Worm (Caenorhabditis elegans): Measurements from ENCODE around the gene sel-8.

Gene sel-8

DNA sequence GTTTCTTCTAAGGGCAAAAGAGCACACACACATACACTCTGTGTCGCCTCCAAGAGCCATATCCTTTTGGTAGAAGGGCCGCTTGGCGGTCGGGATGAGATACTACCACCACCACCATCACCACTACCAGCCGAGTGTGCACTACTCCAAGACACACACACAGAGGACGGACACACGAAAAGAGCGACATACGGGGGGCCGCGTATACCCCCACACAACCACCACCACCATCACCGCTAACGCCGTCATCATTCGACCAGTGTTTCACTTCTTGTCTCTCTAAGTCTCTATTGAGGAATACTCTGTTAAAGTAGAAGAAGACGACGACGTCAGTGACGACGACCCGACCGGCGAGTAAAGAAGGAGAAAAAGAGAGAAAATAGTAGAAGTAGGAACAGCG lies 6.3 kb downstream of the sel-8 start:
- peak; percentile 12 for TF ChIP-seq rnt-1 (tag; optimal IDR thresholded peaks at IDR 0.05)
- no peak for TF ChIP-seq fos-1 (tag; optimal IDR thresholded peaks at IDR 0.05)
- TF ChIP-seq mdl-1 (tag; optimal IDR thresholded peaks at IDR 0.05): no peak
- TF ChIP-seq nhr-90 (tag; optimal IDR thresholded peaks at IDR 0.05; ENCODE audit: poor library complexity): no peak
- peak; percentile 23 for TF ChIP-seq skn-1 (tag; optimal IDR thresholded peaks at IDR 0.05)
- no peak for TF ChIP-seq nhr-28 (tag; optimal IDR thresholded peaks at IDR 0.05)
- TF ChIP-seq snu-23 (GFP tag; optimal IDR thresholded peaks at IDR 0.05): peak; percentile 28
- no peak for TF ChIP-seq C04F5.9 (tag; optimal IDR thresholded peaks at IDR 0.05)
- TF ChIP-seq efl-1 (optimal IDR thresholded peaks at IDR 0.05): no peak
- no peak for TF ChIP-seq efl-1 (GFP tag; optimal IDR thresholded peaks at IDR 0.05 in 1 of 2)
- TF ChIP-seq C16A3.4 (tag; optimal IDR thresholded peaks at IDR 0.05): no peak
- no peak for TF ChIP-seq nhr-84 (tag; optimal IDR thresholded peaks at IDR 0.05)
- no peak for TF ChIP-seq lin-39 (tag; optimal IDR thresholded peaks at IDR 0.05)
- TF ChIP-seq F16B12.6 (tag; optimal IDR thresholded peaks at IDR 0.05): no peak
- no peak for TF ChIP-seq hlh-17 (GFP tag; optimal IDR thresholded peaks at IDR 0.05; ENCODE audit: borderline replicate concordance)
- no peak for TF ChIP-seq pag-3 (tag; optimal IDR thresholded peaks at IDR 0.05; ENCODE audit: borderline replicate concordance, insufficient read depth)
- peak; percentile 49 for TF ChIP-seq nhr-47 (tag; optimal IDR thresholded peaks at IDR 0.05)
- TF ChIP-seq ztf-4 (tag; optimal IDR thresholded peaks at IDR 0.05): no peak
- peak; percentile 42 for TF ChIP-seq blmp-1 (tag; optimal IDR thresholded peaks at IDR 0.05)
- no peak for TF ChIP-seq egl-27 (tag; optimal IDR thresholded peaks at IDR 0.05)
- no peak for TF ChIP-seq lir-3 (tag; optimal IDR thresholded peaks at IDR 0.05; ENCODE audit: poor library complexity)
- no peak for TF ChIP-seq nhr-12 (tag; optimal IDR thresholded peaks at IDR 0.05)
- TF ChIP-seq elt-3 (tag; optimal IDR thresholded peaks at IDR 0.05): no peak
- TF ChIP-seq unc-130 (tag; optimal IDR thresholded peaks at IDR 0.05): no peak
- TF ChIP-seq isw-1 (GFP tag; IDR thresholded peaks at IDR 0.05): peak; percentile 23; the same call in 1 of the 2 replicates
- no peak for TF ChIP-seq lin-13 (GFP tag; optimal IDR thresholded peaks at IDR 0.05)
- TF ChIP-seq unc-62 (GFP tag; optimal IDR thresholded peaks at IDR 0.05): no peak
- TF ChIP-seq pqm-1 (tag; optimal IDR thresholded peaks at IDR 0.05): no peak
- TF ChIP-seq hpl-2 (GFP tag; optimal IDR thresholded peaks at IDR 0.05): no peak
- TF ChIP-seq lsy-2 (tag; optimal IDR thresholded peaks at IDR 0.05): peak in 1 of 2 experiments; percentile 43
- TF ChIP-seq mab-9 (GFP tag; IDR thresholded peaks at IDR 0.05): no peak
- no peak for TF ChIP-seq C34B4.2 (tag; optimal IDR thresholded peaks at IDR 0.05)
- no peak for TF ChIP-seq zag-1 (tag; optimal IDR thresholded peaks at IDR 0.05)
- TF ChIP-seq alr-1 (tag; optimal IDR thresholded peaks at IDR 0.05; ENCODE audit: borderline replicate concordance): no peak
- no peak for TF ChIP-seq nhr-77 (tag; optimal IDR thresholded peaks at IDR 0.05)
- TF ChIP-seq ama-1 (optimal IDR thresholded peaks at IDR 0.05): no peak
- TF ChIP-seq nhr-19 (GFP tag; conservative IDR thresholded peaks at IDR 0.05): 0 out of 2 replicates have a peak, but pooled peaks have one; percentile 25
- TF ChIP-seq lin-35 (GFP tag; optimal IDR thresholded peaks at IDR 0.05): peak in 1 of 2 experiments; percentile 26
- no peak for TF ChIP-seq aha-1 (tag; optimal IDR thresholded peaks at IDR 0.05)
- TF ChIP-seq fkh-10 (GFP tag; optimal IDR thresholded peaks at IDR 0.05): no peak
- TF ChIP-seq nhr-20 (tag; optimal IDR thresholded peaks at IDR 0.05): peak; percentile 5
- peak; percentile 81 for TF ChIP-seq fkh-8 (tag; optimal IDR thresholded peaks at IDR 0.05)
- no peak for TF ChIP-seq nhr-85 (tag)
- no peak for TF ChIP-seq zip-4 (GFP tag; optimal IDR thresholded peaks at IDR 0.05)
- no peak for TF ChIP-seq grh-1 (GFP tag; IDR thresholded peaks at IDR 0.05)
- TF ChIP-seq nhr-11 (tag; optimal IDR thresholded peaks at IDR 0.05): no peak
- TF ChIP-seq mep-1 (tag; optimal IDR thresholded peaks at IDR 0.05): peak; percentile 50
- peak; percentile 55 for TF ChIP-seq swsn-7 (tag; optimal IDR thresholded peaks at IDR 0.05)
- TF ChIP-seq lin-15B (tag; optimal IDR thresholded peaks at IDR 0.05): no peak
- peak; percentile 41 for TF ChIP-seq tbx-2 (tag; optimal IDR thresholded peaks at IDR 0.05)
- no peak for TF ChIP-seq fkh-4 (tag; optimal IDR thresholded peaks at IDR 0.05; ENCODE audit: borderline replicate concordance)
- no peak for TF ChIP-seq nhr-237 (tag; optimal IDR thresholded peaks at IDR 0.05)
- no peak for TF ChIP-seq unc-30 (tag; optimal IDR thresholded peaks at IDR 0.05)
- TF ChIP-seq irx-1 (tag; optimal IDR thresholded peaks at IDR 0.05): no peak
- no peak for TF ChIP-seq nhr-76 (tag; optimal IDR thresholded peaks at IDR 0.05)
